Worm (Caenorhabditis elegans): ENCODE results near the gene dpy-3.

- TF ChIP-seq elt-3 (tag; optimal IDR thresholded peaks at IDR 0.05) (no peak), aly-2 (tag; optimal IDR thresholded peaks at IDR 0.05) (no peak), ceh-82 (tag; optimal IDR thresholded peaks at IDR 0.05) (no peak), mdl-1 (tag; optimal IDR thresholded peaks at IDR 0.05) (no peak), skn-1 (tag; optimal IDR thresholded peaks at IDR 0.05) (no peak)
Measured at ce11 chrX:2144875-2145274, 572 bp downstream of the dpy-3 start.

Measured in whole organism, L2 larva.